Fruit fly (Drosophila melanogaster) whole organism, embryonic: Measurements from ENCODE around the gene CG3149.
A peak's percentile ranks its signal among the peaks of the same experiment; 100 is the strongest.

Source experiments
- CG10462 ChIP-seq: fragments of 200-800 bp; sonication (Bioruptor generic); optimal IDR thresholded peaks from 2 replicates; lab custom pipeline; 2016; ENCODE audit warnings: missing biosample characterization, missing genetic modification characterization
- CG15011 ChIP-seq: fragments of 200-800 bp; sonication (Bioruptor generic); optimal IDR thresholded peaks from 3 replicates; lab custom pipeline; 2018; ENCODE audit warnings: missing biosample characterization, mild to moderate bottlenecking, missing genetic modification characterization
- CG17829 ChIP-seq: fragments of 200-800 bp; optimal IDR thresholded peaks from 2 replicates; lab custom pipeline; 2019; ENCODE audit warnings: missing biosample characterization, mild to moderate bottlenecking, missing genetic modification characterization, moderate library complexity
- CG2202 ChIP-seq: fragments of 200-800 bp; sonication (Bioruptor generic); optimal IDR thresholded peaks from 2 replicates; lab custom pipeline; 2018; ENCODE audit warnings: missing biosample characterization, mild to moderate bottlenecking, missing genetic modification characterization
- CG30431 ChIP-seq: fragments of 200-800 bp; sonication (Bioruptor generic); optimal IDR thresholded peaks from 2 replicates; lab custom pipeline; 2017; ENCODE audit warnings: missing biosample characterization, missing genetic modification characterization
- CG31365 ChIP-seq: fragments of 200-800 bp; sonication (Bioruptor generic); optimal IDR thresholded peaks from 2 replicates; lab custom pipeline; 2018; ENCODE audit warnings: missing biosample characterization, mild to moderate bottlenecking, missing genetic modification characterization
- CG3407 ChIP-seq: fragments of 200-800 bp; sonication (Bioruptor generic); optimal IDR thresholded peaks from 2 replicates; lab custom pipeline; 2018; ENCODE audit warnings: missing biosample characterization, mild to moderate bottlenecking, missing genetic modification characterization
- CG42726 ChIP-seq: fragments of 200-800 bp; sonication (Bioruptor generic); IDR thresholded peaks from 2 replicates; pipeline ENCODE4 v1.3.6; 2022; ENCODE audit warnings: missing biosample characterization, missing genetic modification characterization; ENCODE audit not compliant: partially characterized antibody
- CG6654 ChIP-seq: fragments of 200-800 bp; sonication (Bioruptor generic); optimal IDR thresholded peaks from 2 replicates; lab custom pipeline; 2017; ENCODE audit warnings: missing biosample characterization, mild to moderate bottlenecking, missing genetic modification characterization
- CG6791 ChIP-seq: fragments of 200-800 bp; sonication (Bioruptor generic); IDR thresholded peaks from 3 replicates; pipeline ENCODE4 v1.3.6; 2022; ENCODE audit warnings: missing biosample characterization, missing genetic modification characterization; ENCODE audit not compliant: partially characterized antibody
- CG7357 ChIP-seq: fragments of 200-800 bp; sonication (Bioruptor generic); IDR thresholded peaks from 3 replicates; pipeline ENCODE4 v1.3.6; 2022; ENCODE audit warnings: missing biosample characterization, missing genetic modification characterization
- CoRest ChIP-seq: fragments of 200-800 bp; sonication (Bioruptor generic); optimal IDR thresholded peaks from 3 replicates; lab custom pipeline; 2018; ENCODE audit warnings: missing biosample characterization, mild to moderate bottlenecking, missing genetic modification characterization, moderate library complexity
- Dip2 ChIP-seq: fragments of 200-800 bp; sonication (Bioruptor generic); IDR thresholded peaks from 2 replicates; pipeline ENCODE4 v1.3.6; 2022; ENCODE audit warnings: missing biosample characterization, missing genetic modification characterization
- Dref ChIP-seq: fragments of 200-800 bp; sonication (Bioruptor generic); IDR thresholded peaks from 2 replicates; pipeline ENCODE4 v1.3.6; 2022; ENCODE audit warnings: missing biosample characterization, missing genetic modification characterization
- Fer3 ChIP-seq: fragments of 200-800 bp; sonication (Bioruptor generic); optimal IDR thresholded peaks from 2 replicates; lab custom pipeline; 2018; ENCODE audit warnings: missing biosample characterization, mild to moderate bottlenecking, missing genetic modification characterization, moderate library complexity
- HLH4C ChIP-seq: fragments of 200-800 bp; sonication (Bioruptor generic); IDR thresholded peaks from 3 replicates; pipeline ENCODE4 v1.3.6; 2022; ENCODE audit warnings: missing biosample characterization, missing genetic modification characterization; ENCODE audit not compliant: partially characterized antibody
- HLHmδ ChIP-seq: fragments of 200-800 bp; sonication (Bioruptor generic); optimal IDR thresholded peaks from 2 replicates; lab custom pipeline; 2018; ENCODE audit warnings: missing biosample characterization, mild to moderate bottlenecking, missing genetic modification characterization, moderate library complexity
- Hey ChIP-seq: fragments of 200-800 bp; sonication (Bioruptor generic); optimal IDR thresholded peaks from 3 replicates; lab custom pipeline; 2018; ENCODE audit warnings: missing biosample characterization, mild to moderate bottlenecking, missing genetic modification characterization
- HmgD ChIP-seq: fragments of 200-800 bp; sonication (Bioruptor generic); optimal IDR thresholded peaks from 3 replicates; lab custom pipeline; 2016; ENCODE audit warnings: missing biosample characterization, missing genetic modification characterization
- Hr39 ChIP-seq: fragments of >200 bp; optimal IDR thresholded peaks from 2 replicates; lab custom pipeline; 2017
- Hr51 ChIP-seq, 2 experiments: fragments of 200-800 bp; sonication (Bioruptor generic); optimal IDR thresholded peaks; 2 replicates in 1 of 2; 3 replicates in 1 of 2; lab custom pipeline; 2016 to 2018; ENCODE audit warnings: missing biosample characterization in 2 of 2, missing genetic modification characterization in 2 of 2, mild to moderate bottlenecking in 1 of 2, moderate library complexity in 1 of 2
- NFAT ChIP-seq: fragments of 200-800 bp; sonication (Bioruptor generic); IDR thresholded peaks from 2 replicates; pipeline ENCODE4 v1.3.6; 2022; ENCODE audit warnings: missing biosample characterization, missing genetic modification characterization
- Oaz ChIP-seq: fragments of 200-800 bp; sonication (Bioruptor generic); IDR thresholded peaks from 2 replicates; pipeline ENCODE4 v1.3.6; 2022; ENCODE audit warnings: missing biosample characterization, missing genetic modification characterization
- Optix ChIP-seq: fragments of 200-800 bp; sonication (Bioruptor generic); IDR thresholded peaks from 3 replicates; pipeline ENCODE4 v1.3.6; 2022; ENCODE audit warnings: missing biosample characterization, missing genetic modification characterization
- Spps ChIP-seq: fragments of 200-800 bp; sonication (Bioruptor generic); optimal IDR thresholded peaks from 2 replicates; lab custom pipeline; 2018; ENCODE audit warnings: missing biosample characterization, mild to moderate bottlenecking, missing genetic modification characterization
- Tbp ChIP-seq: fragments of >200 bp; optimal IDR thresholded peaks from 2 replicates; lab custom pipeline; 2018; ENCODE audit warnings: missing biosample characterization, missing genetic modification characterization
- YL-1 ChIP-seq: fragments of 200-800 bp; sonication (Bioruptor generic); optimal IDR thresholded peaks from 3 replicates; lab custom pipeline; 2017; ENCODE audit warnings: missing biosample characterization, mild to moderate bottlenecking, missing genetic modification characterization
- abd-A ChIP-seq: fragments of 200-800 bp; sonication (Bioruptor generic); optimal IDR thresholded peaks from 3 replicates; lab custom pipeline; 2019; ENCODE audit warnings: missing biosample characterization, mild to moderate bottlenecking, missing genetic modification characterization, moderate library complexity
- chn ChIP-seq: fragments of 200-800 bp; sonication (Bioruptor generic); optimal IDR thresholded peaks from 2 replicates; lab custom pipeline; 2016; ENCODE audit warnings: missing biosample characterization, missing genetic modification characterization
- crol ChIP-seq: fragments of 200-800 bp; sonication (Bioruptor generic); IDR thresholded peaks from 2 replicates; pipeline ENCODE4 v1.3.6; 2022; ENCODE audit warnings: missing biosample characterization, missing genetic modification characterization
- crp ChIP-seq, 2 experiments: fragments of 200-800 bp; sonication (Bioruptor generic); optimal IDR thresholded peaks; 2 replicates in 1 of 2; 3 replicates in 1 of 2; lab custom pipeline; 2017; ENCODE audit warnings: missing biosample characterization in 2 of 2, missing genetic modification characterization in 2 of 2, mild to moderate bottlenecking in 1 of 2, moderate library complexity in 1 of 2
- ftz-f1 ChIP-seq: fragments of 200-800 bp; sonication (Bioruptor generic); optimal IDR thresholded peaks from 2 replicates; lab custom pipeline; 2016; ENCODE audit warnings: missing biosample characterization, missing genetic modification characterization
- grau ChIP-seq: fragments of 200-800 bp; optimal IDR thresholded peaks from 3 replicates; lab custom pipeline; 2019; ENCODE audit warnings: missing biosample characterization, mild to moderate bottlenecking, missing genetic modification characterization, moderate library complexity
- gt ChIP-seq: fragments of 200-800 bp; sonication (Bioruptor generic); IDR thresholded peaks from 2 replicates; pipeline ENCODE4 v1.3.6; 2022; ENCODE audit warnings: missing biosample characterization, missing genetic modification characterization
- hth ChIP-seq: fragments of >200 bp; optimal IDR thresholded peaks from 2 replicates; lab custom pipeline; 2017; ENCODE audit warnings: inconsistent platforms
- insv ChIP-seq, 2 experiments: fragments of 200-800 bp; sonication (Bioruptor generic); optimal IDR thresholded peaks; 3 replicates each; lab custom pipeline; 2016 to 2018; ENCODE audit warnings: missing biosample characterization in 2 of 2, missing genetic modification characterization in 2 of 2
- maf-S ChIP-seq: fragments of 200-800 bp; sonication (Bioruptor generic); optimal IDR thresholded peaks from 2 replicates; lab custom pipeline; 2016; ENCODE audit warnings: missing biosample characterization, missing genetic modification characterization
- nmo ChIP-seq: fragments of 200-800 bp; sonication (Bioruptor generic); optimal IDR thresholded peaks from 2 replicates; lab custom pipeline; 2018; ENCODE audit warnings: missing biosample characterization, mild to moderate bottlenecking, missing genetic modification characterization, moderate library complexity
- nom ChIP-seq: fragments of 200-800 bp; sonication (Bioruptor generic); optimal IDR thresholded peaks from 2 replicates; lab custom pipeline; 2017; ENCODE audit warnings: missing biosample characterization, missing genetic modification characterization, mild to moderate bottlenecking, moderate library complexity, missing genetic modification reagents
- odd ChIP-seq: fragments of 200-800 bp; sonication (Bioruptor generic); optimal IDR thresholded peaks from 2 replicates; lab custom pipeline; 2017; ENCODE audit warnings: missing biosample characterization, mild to moderate bottlenecking, missing genetic modification characterization
- pb ChIP-seq: fragments of 200-800 bp; sonication (Bioruptor generic); optimal IDR thresholded peaks from 3 replicates; lab custom pipeline; 2016; ENCODE audit warnings: missing biosample characterization, missing genetic modification characterization
- ranshi ChIP-seq: fragments of 200-800 bp; sonication (Bioruptor generic); IDR thresholded peaks from 2 replicates; pipeline ENCODE4 v1.3.6; 2022; ENCODE audit warnings: missing biosample characterization, missing genetic modification characterization
- sna ChIP-seq: fragments of 200-800 bp; sonication (Bioruptor generic); IDR thresholded peaks from 2 replicates; pipeline ENCODE4 v1.3.6; 2022; ENCODE audit warnings: missing biosample characterization, missing genetic modification characterization; ENCODE audit not compliant: partially characterized antibody
- tgo ChIP-seq: fragments of 200-800 bp; sonication (Bioruptor generic); IDR thresholded peaks from 3 replicates; pipeline ENCODE4 v1.3.6; 2022; ENCODE audit warnings: missing biosample characterization, missing genetic modification characterization
- tll ChIP-seq, 2 experiments: fragments of 200-800 bp in 1 of 2; fragments of >200 bp in 1 of 2; sonication (Bioruptor generic) in 1 of 2; optimal IDR thresholded peaks; 2 replicates each; lab custom pipeline; 2017 to 2019; ENCODE audit warnings: missing biosample characterization in 2 of 2, missing genetic modification characterization in 2 of 2, mild to moderate bottlenecking in 1 of 2, moderate library complexity in 1 of 2
- unc-4 ChIP-seq: fragments of 200-800 bp; sonication (Bioruptor generic); IDR thresholded peaks from 2 replicates; pipeline ENCODE4 v1.3.6; 2022; ENCODE audit warnings: missing biosample characterization, missing genetic modification characterization; ENCODE audit not compliant: partially characterized antibody
- unpg ChIP-seq: fragments of 200-800 bp; sonication (Bioruptor generic); optimal IDR thresholded peaks from 3 replicates; lab custom pipeline; 2018; ENCODE audit warnings: missing biosample characterization, mild to moderate bottlenecking, missing genetic modification characterization, moderate library complexity
- wdn ChIP-seq: fragments of 200-800 bp; sonication (Bioruptor generic); IDR thresholded peaks from 2 replicates; pipeline ENCODE4 v1.3.6; 2022; ENCODE audit warnings: missing biosample characterization, missing genetic modification characterization
- yki ChIP-seq: fragments of >200 bp; optimal IDR thresholded peaks from 3 replicates; lab custom pipeline; 2018
- zf30C ChIP-seq: fragments of 200-800 bp; sonication (Bioruptor generic); optimal IDR thresholded peaks from 3 replicates; lab custom pipeline; 2018; ENCODE audit warnings: missing biosample characterization, mild to moderate bottlenecking, missing genetic modification characterization

The CG3149 gene

DNA sequence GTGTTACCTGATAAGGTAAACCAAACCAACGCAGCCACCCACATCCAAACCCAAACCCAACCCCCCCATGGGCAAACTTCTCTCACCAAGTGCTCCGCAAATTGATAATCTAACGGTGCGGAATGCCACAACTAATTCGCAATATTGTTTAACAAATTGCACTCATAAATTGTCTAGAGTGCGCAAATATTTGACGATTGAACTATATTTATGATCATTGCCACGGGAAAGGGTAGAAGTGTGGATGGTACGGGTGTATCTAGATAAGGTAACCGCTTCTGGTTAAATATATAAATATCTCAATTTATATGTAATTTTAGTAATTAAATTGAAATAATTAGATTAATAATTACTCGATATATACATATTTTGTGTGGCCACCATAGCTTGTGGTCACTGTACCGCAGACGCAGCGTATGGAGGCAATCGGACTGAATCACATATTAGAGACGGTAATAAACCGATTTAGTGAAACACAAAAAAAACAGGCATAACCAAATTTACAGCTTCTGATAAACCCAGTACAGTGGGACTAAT lies 23.5 kb upstream of the CG3149 start (continued):
- no peak for TF ChIP-seq chn (GFP tag; lab: Kevin White, UChicago)
- no peak for TF ChIP-seq CG2202 (tag; lab: Kevin White, UChicago)
- peak; percentile 71; the same call in 1 of the 2 replicates for TF ChIP-seq ranshi
- no peak for TF ChIP-seq hth (lab: Kevin White, UChicago)
- TF ChIP-seq CG3407 (GFP tag; lab: Kevin White, UChicago) = no peak
- TF ChIP-seq pb (GFP tag; lab: Kevin White, UChicago) = no peak
- TF ChIP-seq yki = no peak
- TF ChIP-seq HLHmδ (GFP tag; lab: Kevin White, UChicago) = no peak
- no peak for TF ChIP-seq CG6791 (GFP tag; lab: Robert Waterston, UW)
- peak; percentile 71 for TF ChIP-seq CoRest (tag; lab: Kevin White, UChicago)
- no peak for TF ChIP-seq abd-A (tag; lab: Kevin White, UChicago)
- 0 out of 2 replicates have a peak, but pooled peaks have one; percentile 13 for TF ChIP-seq crol (GFP tag; lab: Robert Waterston, UW)
- no peak for TF ChIP-seq Tbp (GFP tag; lab: Kevin White, UChicago)
- TF ChIP-seq tgo (GFP tag; lab: Robert Waterston, UW) = peak; percentile 69
- no peak for TF ChIP-seq tll (GFP tag; optimal IDR thresholded peaks at IDR 0.05; lab: Kevin White, UChicago)
- TF ChIP-seq wdn = peak; percentile 69
- TF ChIP-seq grau = peak; percentile 91
- peak; percentile 11 for TF ChIP-seq odd (GFP tag; lab: Kevin White, UChicago)
- TF ChIP-seq CG30431 (GFP tag; lab: Kevin White, UChicago) = no peak
- no peak for TF ChIP-seq nom (GFP tag; lab: Kevin White, UChicago)
- peak; percentile 39; the same call in 1 of the 2 replicates for TF ChIP-seq Oaz
- peak; percentile 82 for TF ChIP-seq Fer3 (tag; lab: Kevin White, UChicago)
- no peak for TF ChIP-seq YL-1 (GFP tag; lab: Kevin White, UChicago)
- TF ChIP-seq CG17829 = peak; percentile 5
- TF ChIP-seq maf-S = no peak
- no peak for TF ChIP-seq CG6654 (GFP tag; lab: Kevin White, UChicago)
- peak; percentile 30 for TF ChIP-seq CG15011
- no peak for TF ChIP-seq Hr39 (lab: Kevin White, UChicago)
- TF ChIP-seq Hey (tag; lab: Kevin White, UChicago) = no peak
- TF ChIP-seq Hr51 (GFP tag; optimal IDR thresholded peaks at IDR 0.05; lab: Kevin White, UChicago) = peak in 1 of 2 experiments; percentile 53
- peak; percentile 23; the same call in 1 of the 3 replicates for TF ChIP-seq Optix (GFP tag; lab: Robert Waterston, UW)
- peak; percentile 61; the same call in 1 of the 2 replicates for TF ChIP-seq NFAT (GFP tag; lab: Robert Waterston, UW)
- no peak for TF ChIP-seq CG31365
- TF ChIP-seq HLH4C = no peak
- TF ChIP-seq nmo = peak; percentile 24
- TF ChIP-seq CG42726 = no peak
- no peak for TF ChIP-seq CG7357 (GFP tag; lab: Robert Waterston, UW)
- TF ChIP-seq CG10462 (GFP tag; lab: Kevin White, UChicago) = no peak
- TF ChIP-seq unc-4 (GFP tag; lab: Robert Waterston, UW) = no peak
- no peak for TF ChIP-seq zf30C
- TF ChIP-seq gt = no peak
- TF ChIP-seq sna (GFP tag; lab: Robert Waterston, UW) = no peak
- no peak for TF ChIP-seq Spps (tag; lab: Kevin White, UChicago)
- TF ChIP-seq Dref (GFP tag; lab: Robert Waterston, UW) = peak; percentile 26; the same call in 1 of the 2 replicates
- no peak for TF ChIP-seq HmgD (GFP tag; lab: Kevin White, UChicago)
- no peak for TF ChIP-seq crp (GFP tag; optimal IDR thresholded peaks at IDR 0.05; lab: Kevin White, UChicago)
- peak; percentile 64 for TF ChIP-seq unpg (GFP tag; lab: Kevin White, UChicago)
- no peak for TF ChIP-seq Dip2 (GFP tag; lab: Robert Waterston, UW)
- no peak for TF ChIP-seq ftz-f1 (GFP tag; lab: Kevin White, UChicago)
- peak in 1 of 2 experiments; percentile 8 for TF ChIP-seq insv (GFP tag; optimal IDR thresholded peaks at IDR 0.05; lab: Kevin White, UChicago)
